Fruit fly (Drosophila melanogaster): ENCODE results near the gene GstZ1.
A peak's percentile ranks its signal among the peaks of the same experiment; 100 is the strongest.

Gene GstZ1

dm6 chr3R:9434543-9435407 is 21.6 kb downstream of the GstZ1 start:
- TF ChIP-seq Sp1 (GFP tag; optimal IDR thresholded peaks at IDR 0.05), result no peak
- peak in 1 of 2 experiments; percentile 58 for TF ChIP-seq foxo (GFP tag; optimal IDR thresholded peaks at IDR 0.05)
- TF ChIP-seq N (GFP tag; optimal IDR thresholded peaks at IDR 0.05), result no peak
- TF ChIP-seq GATAd (GFP tag; optimal IDR thresholded peaks at IDR 0.05), result no peak
- no peak for TF ChIP-seq Vsx2 (GFP tag; optimal IDR thresholded peaks at IDR 0.05; ENCODE audit: partially characterized antibody)
- TF ChIP-seq CG9705 (GFP tag; optimal IDR thresholded peaks at IDR 0.05), result no peak
- peak; percentile 33 for TF ChIP-seq psq (GFP tag; optimal IDR thresholded peaks at IDR 0.05)
- peak; percentile 29 for TF ChIP-seq Hnf4 (GFP tag; optimal IDR thresholded peaks at IDR 0.05)
- TF ChIP-seq br (GFP tag; optimal IDR thresholded peaks at IDR 0.05), result peak; percentile 43
- peak; percentile 32 for TF ChIP-seq tai (GFP tag; optimal IDR thresholded peaks at IDR 0.05)
- TF ChIP-seq sage (GFP tag; optimal IDR thresholded peaks at IDR 0.05), result no peak
- TF ChIP-seq Hr78 (GFP tag; optimal IDR thresholded peaks at IDR 0.05), result no peak
- TF ChIP-seq Rel (GFP tag; optimal IDR thresholded peaks at IDR 0.05), result no peak
- no peak for TF ChIP-seq Rel (tag; optimal IDR thresholded peaks at IDR 0.05)
- no peak for TF ChIP-seq HLH106 (tag; optimal IDR thresholded peaks at IDR 0.05)
- TF ChIP-seq woc (GFP tag; optimal IDR thresholded peaks at IDR 0.05), result no peak
- TF ChIP-seq sv (GFP tag; optimal IDR thresholded peaks at IDR 0.05), result peak; percentile 61
- TF ChIP-seq fru (GFP tag; optimal IDR thresholded peaks at IDR 0.05), result peak; percentile 36
- TF ChIP-seq Myc (optimal IDR thresholded peaks at IDR 0.05), result no peak
- TF ChIP-seq dsf (GFP tag; optimal IDR thresholded peaks at IDR 0.05; ENCODE audit: borderline replicate concordance), result no peak
- TF ChIP-seq rgr (GFP tag; optimal IDR thresholded peaks at IDR 0.05), result peak; percentile 57
- TF ChIP-seq ey (GFP tag; optimal IDR thresholded peaks at IDR 0.05), result peak; percentile 44
- TF ChIP-seq h (GFP tag; optimal IDR thresholded peaks at IDR 0.05), result peak; percentile 18
- no peak for TF ChIP-seq Dif (GFP tag; optimal IDR thresholded peaks at IDR 0.05; ENCODE audit: partially characterized antibody)
- no peak for TF ChIP-seq dmrt93B (GFP tag; optimal IDR thresholded peaks at IDR 0.05)
- peak; percentile 54 for TF ChIP-seq OdsH (GFP tag; optimal IDR thresholded peaks at IDR 0.05)
- no peak for TF ChIP-seq Mio (GFP tag; optimal IDR thresholded peaks at IDR 0.05)
- no peak for TF ChIP-seq Abd-B (GFP tag; optimal IDR thresholded peaks at IDR 0.05)
- no peak for TF ChIP-seq dl (GFP tag; optimal IDR thresholded peaks at IDR 0.05; ENCODE audit: insufficient read depth in 1 of 2, partially characterized antibody in 2 of 2)

- TF ChIP-seq Sp1 (GFP tag; optimal IDR thresholded peaks at IDR 0.05) (no peak), sage (GFP tag; optimal IDR thresholded peaks at IDR 0.05) (no peak), jim (GFP tag; optimal IDR thresholded peaks at IDR 0.05) (no peak), dl (GFP tag; optimal IDR thresholded peaks at IDR 0.05; ENCODE audit: insufficient read depth in 1 of 2, partially characterized antibody in 2 of 2) (no peak), sv (GFP tag; optimal IDR thresholded peaks at IDR 0.05) (no peak), br (GFP tag; optimal IDR thresholded peaks at IDR 0.05) (no peak), fru (GFP tag; optimal IDR thresholded peaks at IDR 0.05) (no peak), Abd-B (GFP tag; optimal IDR thresholded peaks at IDR 0.05) (no peak)
Measured at dm6 chr3R:9433774-9434173, 22.6 kb downstream of the GstZ1 start.

dm6 chr3R:9433270-9433669 is 23.1 kb downstream of the GstZ1 start:
- no peak for TF ChIP-seq OdsH (GFP tag; optimal IDR thresholded peaks at IDR 0.05)
- no peak for TF ChIP-seq N (GFP tag; optimal IDR thresholded peaks at IDR 0.05)
- TF ChIP-seq lola (GFP tag; optimal IDR thresholded peaks at IDR 0.05), result no peak
- TF ChIP-seq Vsx2 (GFP tag; optimal IDR thresholded peaks at IDR 0.05; ENCODE audit: partially characterized antibody), result no peak
- TF ChIP-seq ey (GFP tag; optimal IDR thresholded peaks at IDR 0.05), result no peak
- no peak for TF ChIP-seq Abd-B (GFP tag; optimal IDR thresholded peaks at IDR 0.05)
- no peak for TF ChIP-seq CG9705 (GFP tag; optimal IDR thresholded peaks at IDR 0.05)
- no peak for TF ChIP-seq fru (GFP tag; optimal IDR thresholded peaks at IDR 0.05)
- TF ChIP-seq GATAd (GFP tag; optimal IDR thresholded peaks at IDR 0.05), result no peak
- TF ChIP-seq brk (GFP tag; optimal IDR thresholded peaks at IDR 0.05), result no peak
- no peak for TF ChIP-seq Sp1 (GFP tag; optimal IDR thresholded peaks at IDR 0.05)

All from whole organism, wandering third instar larva.